Fruit fly (Drosophila melanogaster): Measurements from ENCODE around the gene Brms1.
A peak's percentile ranks its signal among the peaks of the same experiment; 100 is the strongest.

DNA sequence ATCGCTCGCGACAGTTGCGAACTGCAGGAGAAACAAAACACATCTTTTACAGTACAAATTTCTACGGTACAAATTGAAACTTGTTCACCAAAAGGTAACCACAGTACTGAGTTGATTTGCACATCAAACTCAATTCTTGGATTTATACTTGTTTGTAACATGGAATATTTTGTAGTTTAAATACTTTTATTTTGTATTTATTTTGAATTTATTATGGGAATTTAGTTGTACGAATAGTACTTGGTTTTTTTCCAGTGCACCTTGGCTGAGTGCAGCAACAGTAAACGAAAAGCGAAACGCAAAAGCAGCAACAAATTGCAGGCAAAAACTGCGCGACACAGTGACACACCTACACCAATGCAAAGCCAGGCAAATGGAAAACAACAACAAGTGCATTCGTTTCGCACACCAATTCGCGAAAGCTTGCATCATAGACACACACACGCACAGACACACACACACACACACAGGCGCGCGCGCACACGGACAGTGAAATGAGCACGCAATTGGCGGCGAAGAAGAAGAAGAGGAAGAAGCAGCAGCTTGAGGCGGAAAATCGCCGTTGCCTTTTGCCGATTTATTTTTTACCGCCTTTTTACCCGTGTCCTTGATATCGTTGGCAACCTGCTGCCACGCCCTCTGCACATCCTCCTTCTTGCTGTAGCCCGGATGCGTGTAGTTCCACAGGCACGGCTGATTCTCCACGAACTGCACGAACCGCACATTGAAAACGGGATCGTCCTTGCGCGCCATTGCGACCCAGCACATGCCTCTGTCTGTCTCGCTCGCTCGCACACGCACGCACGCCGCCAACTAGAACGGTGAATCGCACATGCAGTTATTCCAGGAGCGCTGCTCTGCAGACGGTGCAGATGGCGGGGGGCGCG, 4.2 kb downstream of the Brms1 start:
- TF ChIP-seq usp (GFP tag; optimal IDR thresholded peaks at IDR 0.05) (no peak), psq (optimal IDR thresholded peaks at IDR 0.05) (no peak), pan (optimal IDR thresholded peaks at IDR 0.05) (no peak), Dll (optimal IDR thresholded peaks at IDR 0.05) (peak; percentile 44), CG8478 (optimal IDR thresholded peaks at IDR 0.05) (no peak)

Measured in whole organism.